Fruit fly (Drosophila melanogaster) whole organism, embryonic: ENCODE measurements around the gene sage.

ENCODE experiments used
- B-H1 ChIP-seq: fragments of 200-800 bp; sonication (Bioruptor generic); IDR thresholded peaks from 3 replicates; pipeline ENCODE4 v1.3.6; 2022; ENCODE audit warnings: missing biosample characterization, missing genetic modification characterization
- CG11398 ChIP-seq: fragments of 200-800 bp; sonication (Bioruptor generic); optimal IDR thresholded peaks from 2 replicates; lab custom pipeline; 2016; ENCODE audit warnings: missing biosample characterization, missing genetic modification characterization
- CG14667 ChIP-seq: fragments of 200-800 bp; sonication (Bioruptor generic); IDR thresholded peaks from 2 replicates; pipeline ENCODE4 v1.3.6; 2022; ENCODE audit warnings: missing biosample characterization, missing genetic modification characterization
- CG15479 ChIP-seq: fragments of 200-800 bp; sonication (Bioruptor generic); optimal IDR thresholded peaks from 3 replicates; lab custom pipeline; 2019; ENCODE audit warnings: missing biosample characterization, mild to moderate bottlenecking, missing genetic modification characterization, moderate library complexity
- CG1602 ChIP-seq: fragments of 200-800 bp; sonication (Bioruptor generic); optimal IDR thresholded peaks from 3 replicates; lab custom pipeline; 2016; ENCODE audit warnings: missing biosample characterization, missing genetic modification characterization
- CG17328 ChIP-seq: fragments of 200-800 bp; sonication (Bioruptor generic); IDR thresholded peaks from 2 replicates; pipeline ENCODE4 v1.3.6; 2022; ENCODE audit warnings: missing biosample characterization, missing genetic modification characterization
- CG18599 ChIP-seq: fragments of 200-800 bp; sonication (Bioruptor generic); optimal IDR thresholded peaks from 3 replicates; lab custom pipeline; 2017; ENCODE audit warnings: missing biosample characterization, missing genetic modification characterization, mild to moderate bottlenecking, moderate library complexity, missing genetic modification reagents
- CG2116 ChIP-seq: fragments of 200-800 bp; sonication (Bioruptor generic); optimal IDR thresholded peaks from 3 replicates; lab custom pipeline; 2018; ENCODE audit warnings: missing biosample characterization, mild to moderate bottlenecking, missing genetic modification characterization
- CG4282 ChIP-seq: fragments of 200-800 bp; sonication (Bioruptor generic); optimal IDR thresholded peaks from 2 replicates; lab custom pipeline; 2016; ENCODE audit warnings: missing biosample characterization, missing genetic modification characterization
- CG4360 ChIP-seq: fragments of 200-800 bp; sonication (Bioruptor generic); IDR thresholded peaks from 2 replicates; pipeline ENCODE4 v1.3.6; 2022; ENCODE audit warnings: missing biosample characterization, missing genetic modification characterization
- CG6254 ChIP-seq: fragments of 200-800 bp; sonication (Bioruptor generic); optimal IDR thresholded peaks from 3 replicates; lab custom pipeline; 2017; ENCODE audit warnings: mild to moderate bottlenecking, missing biosample characterization, missing genetic modification reagents, missing genetic modification characterization
- CG7357 ChIP-seq: fragments of 200-800 bp; sonication (Bioruptor generic); IDR thresholded peaks from 3 replicates; pipeline ENCODE4 v1.3.6; 2022; ENCODE audit warnings: missing biosample characterization, missing genetic modification characterization
- CG8944 ChIP-seq: fragments of 200-800 bp; sonication (Bioruptor generic); optimal IDR thresholded peaks from 3 replicates; lab custom pipeline; 2016; ENCODE audit warnings: missing biosample characterization, missing genetic modification characterization
- CG9437 ChIP-seq: fragments of 200-800 bp; sonication (Bioruptor generic); optimal IDR thresholded peaks from 2 replicates; lab custom pipeline; 2018; ENCODE audit warnings: missing biosample characterization, mild to moderate bottlenecking, missing genetic modification characterization
- CG9727 ChIP-seq: fragments of 200-800 bp; sonication (Bioruptor generic); optimal IDR thresholded peaks from 3 replicates; lab custom pipeline; 2017; ENCODE audit warnings: missing biosample characterization, mild to moderate bottlenecking, missing genetic modification characterization
- Fer1 ChIP-seq: fragments of 200-800 bp; sonication (Bioruptor generic); optimal IDR thresholded peaks from 2 replicates; lab custom pipeline; 2017; ENCODE audit warnings: missing biosample characterization, mild to moderate bottlenecking, missing genetic modification characterization
- Fer3 ChIP-seq: fragments of 200-800 bp; sonication (Bioruptor generic); optimal IDR thresholded peaks from 2 replicates; lab custom pipeline; 2018; ENCODE audit warnings: missing biosample characterization, mild to moderate bottlenecking, missing genetic modification characterization, moderate library complexity
- H2.0 ChIP-seq: fragments of 200-800 bp; sonication (Bioruptor generic); IDR thresholded peaks from 2 replicates; pipeline ENCODE4 v1.3.6; 2022; ENCODE audit warnings: missing biosample characterization, missing genetic modification characterization
- HLH54F ChIP-seq: fragments of 200-800 bp; sonication (Bioruptor generic); optimal IDR thresholded peaks from 3 replicates; lab custom pipeline; 2016; ENCODE audit warnings: missing biosample characterization, missing genetic modification characterization
- Hey ChIP-seq: fragments of 200-800 bp; sonication (Bioruptor generic); optimal IDR thresholded peaks from 3 replicates; lab custom pipeline; 2018; ENCODE audit warnings: missing biosample characterization, mild to moderate bottlenecking, missing genetic modification characterization
- Hmx ChIP-seq: fragments of 200-800 bp; sonication (Bioruptor generic); optimal IDR thresholded peaks from 2 replicates; lab custom pipeline; 2016; ENCODE audit warnings: missing biosample characterization, missing genetic modification characterization
- Hr39 ChIP-seq: fragments of >200 bp; optimal IDR thresholded peaks from 2 replicates; lab custom pipeline; 2017
- NFAT ChIP-seq: fragments of 200-800 bp; sonication (Bioruptor generic); IDR thresholded peaks from 2 replicates; pipeline ENCODE4 v1.3.6; 2022; ENCODE audit warnings: missing biosample characterization, missing genetic modification characterization
- Opbp ChIP-seq: fragments of 200-800 bp; sonication (Bioruptor generic); IDR thresholded peaks from 3 replicates; pipeline ENCODE4 v1.3.6; 2022; ENCODE audit warnings: missing biosample characterization, missing genetic modification characterization; ENCODE audit not compliant: partially characterized antibody
- Optix ChIP-seq: fragments of 200-800 bp; sonication (Bioruptor generic); IDR thresholded peaks from 3 replicates; pipeline ENCODE4 v1.3.6; 2022; ENCODE audit warnings: missing biosample characterization, missing genetic modification characterization
- Six4 ChIP-seq: fragments of 200-800 bp; sonication (Bioruptor generic); optimal IDR thresholded peaks from 2 replicates; lab custom pipeline; 2016; ENCODE audit warnings: missing biosample characterization, missing genetic modification characterization
- Stat92E ChIP-seq, 3 experiments: fragments of >200 bp in 2 of 3; fragments of 200-800 bp in 1 of 3; sonication (Bioruptor generic) in 1 of 3; optimal IDR thresholded peaks; 2 replicates each; lab custom pipeline; 2017 to 2019; ENCODE audit warnings: missing biosample characterization in 3 of 3, missing genetic modification characterization in 3 of 3, mild to moderate bottlenecking in 1 of 3, moderate library complexity in 1 of 3
- ara ChIP-seq: fragments of 200-800 bp; sonication (Bioruptor generic); IDR thresholded peaks from 2 replicates; pipeline ENCODE4 v1.3.6; 2022; ENCODE audit warnings: missing biosample characterization, missing genetic modification characterization
- bab2 ChIP-seq: fragments of 200-800 bp; sonication (Bioruptor generic); optimal IDR thresholded peaks from 2 replicates; lab custom pipeline; 2016; ENCODE audit warnings: missing biosample characterization, missing genetic modification characterization
- br ChIP-seq: fragments of >200 bp; optimal IDR thresholded peaks from 2 replicates; lab custom pipeline; 2017
- btn ChIP-seq: fragments of 200-800 bp; sonication (Bioruptor generic); optimal IDR thresholded peaks from 2 replicates; lab custom pipeline; 2016; ENCODE audit warnings: missing biosample characterization, missing genetic modification characterization
- cas ChIP-seq: fragments of 200-800 bp; sonication (Bioruptor generic); IDR thresholded peaks from 2 replicates; pipeline ENCODE4 v1.3.6; 2022; ENCODE audit warnings: missing biosample characterization, missing genetic modification characterization
- caup ChIP-seq: fragments of 200-800 bp; sonication (Bioruptor generic); optimal IDR thresholded peaks from 3 replicates; lab custom pipeline; 2017; ENCODE audit warnings: missing biosample characterization, mild to moderate bottlenecking, missing genetic modification characterization, moderate library complexity; ENCODE audit not compliant: severe bottlenecking
- crp ChIP-seq, 2 experiments: fragments of 200-800 bp; sonication (Bioruptor generic); optimal IDR thresholded peaks; 2 replicates in 1 of 2; 3 replicates in 1 of 2; lab custom pipeline; 2017; ENCODE audit warnings: missing biosample characterization in 2 of 2, missing genetic modification characterization in 2 of 2, mild to moderate bottlenecking in 1 of 2, moderate library complexity in 1 of 2
- danr ChIP-seq: fragments of 200-800 bp; sonication (Bioruptor generic); IDR thresholded peaks from 2 replicates; pipeline ENCODE4 v1.3.6; 2022; ENCODE audit warnings: missing biosample characterization, missing genetic modification characterization
- dysf ChIP-seq: fragments of 200-800 bp; sonication (Bioruptor generic); IDR thresholded peaks from 3 replicates; pipeline ENCODE4 v1.3.6; 2022; ENCODE audit warnings: missing biosample characterization, missing genetic modification characterization
- ftz-f1 ChIP-seq: fragments of 200-800 bp; sonication (Bioruptor generic); optimal IDR thresholded peaks from 2 replicates; lab custom pipeline; 2016; ENCODE audit warnings: missing biosample characterization, missing genetic modification characterization
- gcm ChIP-seq: fragments of 200-800 bp; sonication (Bioruptor generic); optimal IDR thresholded peaks from 2 replicates; lab custom pipeline; 2019; ENCODE audit warnings: missing biosample characterization, mild to moderate bottlenecking, missing genetic modification characterization, moderate library complexity
- gem ChIP-seq: fragments of 200-800 bp; sonication (Bioruptor generic); optimal IDR thresholded peaks from 2 replicates; lab custom pipeline; 2019; ENCODE audit warnings: missing biosample characterization, mild to moderate bottlenecking, missing genetic modification characterization, moderate library complexity
- gsb ChIP-seq: fragments of 200-800 bp; sonication (Bioruptor generic); IDR thresholded peaks from 2 replicates; pipeline ENCODE4 v1.3.6; 2022; ENCODE audit warnings: missing biosample characterization, missing genetic modification characterization
- her ChIP-seq: fragments of 200-800 bp; sonication (Bioruptor generic); optimal IDR thresholded peaks from 2 replicates; lab custom pipeline; 2016; ENCODE audit warnings: missing biosample characterization, missing genetic modification characterization
- lab ChIP-seq: fragments of 200-800 bp; sonication (Bioruptor generic); optimal IDR thresholded peaks from 3 replicates; lab custom pipeline; 2017; ENCODE audit warnings: missing biosample characterization, missing genetic modification characterization, mild to moderate bottlenecking, moderate library complexity, missing genetic modification reagents
- nom ChIP-seq: fragments of 200-800 bp; sonication (Bioruptor generic); optimal IDR thresholded peaks from 2 replicates; lab custom pipeline; 2017; ENCODE audit warnings: missing biosample characterization, missing genetic modification characterization, mild to moderate bottlenecking, moderate library complexity, missing genetic modification reagents
- pros ChIP-seq: fragments of 200-800 bp; sonication (Bioruptor generic); optimal IDR thresholded peaks from 3 replicates; lab custom pipeline; 2019; ENCODE audit warnings: missing biosample characterization, mild to moderate bottlenecking, missing genetic modification characterization, moderate library complexity
- ranshi ChIP-seq: fragments of 200-800 bp; sonication (Bioruptor generic); IDR thresholded peaks from 2 replicates; pipeline ENCODE4 v1.3.6; 2022; ENCODE audit warnings: missing biosample characterization, missing genetic modification characterization
- repo ChIP-seq: fragments of 200-800 bp; sonication (Bioruptor generic); optimal IDR thresholded peaks from 2 replicates; lab custom pipeline; 2016; ENCODE audit warnings: missing biosample characterization, missing genetic modification characterization
- row ChIP-seq: fragments of 200-800 bp; sonication (Bioruptor generic); IDR thresholded peaks from 3 replicates; pipeline ENCODE4 v1.3.6; 2022; ENCODE audit warnings: missing biosample characterization, missing genetic modification characterization
- tin ChIP-seq: fragments of 200-800 bp; sonication (Bioruptor generic); optimal IDR thresholded peaks from 3 replicates; lab custom pipeline; 2016; ENCODE audit warnings: missing biosample characterization, missing genetic modification characterization
- tll ChIP-seq, 2 experiments: fragments of 200-800 bp in 1 of 2; fragments of >200 bp in 1 of 2; sonication (Bioruptor generic) in 1 of 2; optimal IDR thresholded peaks; 2 replicates each; lab custom pipeline; 2017 to 2019; ENCODE audit warnings: missing biosample characterization in 2 of 2, missing genetic modification characterization in 2 of 2, mild to moderate bottlenecking in 1 of 2, moderate library complexity in 1 of 2
- usp ChIP-seq: fragments of >200 bp; optimal IDR thresholded peaks from 2 replicates; lab custom pipeline; 2017; ENCODE audit warnings: missing biosample characterization, missing genetic modification characterization

Gene sage

dm6 chr3R:9237268-9238091 lies 26.5 kb downstream of the sage start, which contains the start of gene pum (continued):
- TF ChIP-seq CG8944 (GFP tag; lab: Kevin White, UChicago): no peak
- TF ChIP-seq crp (GFP tag; optimal IDR thresholded peaks at IDR 0.05; lab: Kevin White, UChicago): no peak
- TF ChIP-seq bab2 (GFP tag; lab: Kevin White, UChicago): no peak
- peak; percentile 73 for TF ChIP-seq gem (tag; lab: Kevin White, UChicago)
- TF ChIP-seq CG4360 (GFP tag; lab: Robert Waterston, UW): no peak
- TF ChIP-seq gcm (GFP tag; lab: Kevin White, UChicago): peak; percentile 5
- no peak for TF ChIP-seq danr (GFP tag; lab: Robert Waterston, UW)
- TF ChIP-seq ftz-f1: no peak
- peak; percentile 30 for TF ChIP-seq CG1602 (GFP tag; lab: Kevin White, UChicago)
- peak; percentile 53; the same call in 1 of the 3 replicates for TF ChIP-seq Opbp (GFP tag; lab: Robert Waterston, UW)
- peak; percentile 85 for TF ChIP-seq nom
- TF ChIP-seq CG7357 (GFP tag; lab: Robert Waterston, UW): no peak
- TF ChIP-seq CG17328 (GFP tag; lab: Robert Waterston, UW): peak; percentile 27; the same call in 1 of the 2 replicates
- TF ChIP-seq Hr39 (lab: Kevin White, UChicago): no peak
- TF ChIP-seq btn (GFP tag; lab: Kevin White, UChicago): no peak
- TF ChIP-seq B-H1 (GFP tag; lab: Robert Waterston, UW): no peak
- TF ChIP-seq lab: no peak
- TF ChIP-seq repo: no peak
- peak; percentile 50 for TF ChIP-seq CG2116
- no peak for TF ChIP-seq CG15479 (GFP tag; lab: Kevin White, UChicago)
- TF ChIP-seq her (GFP tag; lab: Kevin White, UChicago): no peak
- no peak for TF ChIP-seq CG9727
- TF ChIP-seq CG9437: peak; percentile 45
- TF ChIP-seq Six4: peak; percentile 30
- peak; percentile 47; the same call in 1 of the 3 replicates for TF ChIP-seq dysf (GFP tag; lab: Robert Waterston, UW)
- no peak for TF ChIP-seq HLH54F (GFP tag; lab: Kevin White, UChicago)
- no peak for TF ChIP-seq caup (GFP tag; lab: Kevin White, UChicago)
- no peak for TF ChIP-seq Stat92E (GFP tag; optimal IDR thresholded peaks at IDR 0.05; lab: Kevin White, UChicago)
- no peak for TF ChIP-seq Fer1 (GFP tag; lab: Kevin White, UChicago)
- peak; percentile 47 for TF ChIP-seq Fer3 (tag; lab: Kevin White, UChicago)
- no peak for TF ChIP-seq gsb
- TF ChIP-seq CG14667 (GFP tag; lab: Robert Waterston, UW): no peak
- no peak for TF ChIP-seq CG11398 (GFP tag; lab: Kevin White, UChicago)
- no peak for TF ChIP-seq usp (GFP tag; lab: Kevin White, UChicago)
- peak; percentile 7; the same call in 1 of the 2 replicates for TF ChIP-seq ara
- peak; percentile 9 for TF ChIP-seq CG18599 (GFP tag; lab: Kevin White, UChicago)
- no peak for TF ChIP-seq CG6254
- TF ChIP-seq row (GFP tag; lab: Robert Waterston, UW): peak; percentile 82; the same call in 2 of the 3 replicates
- TF ChIP-seq Hmx (GFP tag; lab: Kevin White, UChicago): no peak
- TF ChIP-seq CG4282 (GFP tag; lab: Kevin White, UChicago): no peak
- no peak for TF ChIP-seq br (lab: Kevin White, UChicago)
- peak; percentile 14; the same call in 1 of the 2 replicates for TF ChIP-seq NFAT
- no peak for TF ChIP-seq Hey (tag; lab: Kevin White, UChicago)
- TF ChIP-seq ranshi (GFP tag; lab: Robert Waterston, UW): peak; percentile 52; the same call in 1 of the 2 replicates
- TF ChIP-seq H2.0 (GFP tag; lab: Robert Waterston, UW): peak; percentile 64
- no peak for TF ChIP-seq tll (GFP tag; optimal IDR thresholded peaks at IDR 0.05; lab: Kevin White, UChicago)
- no peak for TF ChIP-seq Optix
- TF ChIP-seq pros (GFP tag; lab: Kevin White, UChicago): no peak
- no peak; the same call in 1 of the 2 replicates for TF ChIP-seq cas (GFP tag; lab: Robert Waterston, UW)
- no peak for TF ChIP-seq tin (GFP tag; lab: Kevin White, UChicago)
